Worm (Caenorhabditis elegans) whole organism, L4 larva: Measurements from ENCODE around the gene pgm-2.
A peak's percentile ranks its signal among the peaks of the same experiment; 100 is the strongest.

ENCODE experiments used
- mep-1 ChIP-seq: fragments of 150-350 bp; sonication (generic microtip); optimal IDR thresholded peaks from 3 replicates; lab custom pipeline; 2014; ENCODE audit warnings: missing biosample characterization, missing genetic modification characterization
- pqm-1 ChIP-seq: sonication (generic microtip); optimal IDR thresholded peaks from 2 replicates; lab custom pipeline; 2017; ENCODE audit warnings: missing biosample characterization, missing genetic modification characterization
- unc-130 ChIP-seq: sonication (generic microtip); optimal IDR thresholded peaks from 2 replicates; lab custom pipeline; 2016; ENCODE audit warnings: missing genetic modification reagents, missing genetic modification characterization, missing compliant biosample characterization
- unc-62 ChIP-seq, 3 experiments: fragments of 150-350 bp in 1 of 3; sonication (generic microtip); optimal IDR thresholded peaks in 2 of 3; peaks in 1 of 3; 1 replicate in 1 of 3; 2 replicates in 2 of 3; lab custom pipeline; 2014 to 2017; ENCODE audit warnings: missing biosample characterization in 3 of 3, missing genetic modification characterization in 3 of 3, missing genetic modification reagents in 3 of 3, missing genotype in 1 of 3
- zfp-3 ChIP-seq: fragments of 200-800 bp; sonication (Bioruptor generic); conservative IDR thresholded peaks from 2 replicates; pipeline ENCODE4 v1.3.6; 2022; ENCODE audit warnings: missing genetic modification reagents, missing genetic modification characterization, missing compliant biosample characterization

DNA sequence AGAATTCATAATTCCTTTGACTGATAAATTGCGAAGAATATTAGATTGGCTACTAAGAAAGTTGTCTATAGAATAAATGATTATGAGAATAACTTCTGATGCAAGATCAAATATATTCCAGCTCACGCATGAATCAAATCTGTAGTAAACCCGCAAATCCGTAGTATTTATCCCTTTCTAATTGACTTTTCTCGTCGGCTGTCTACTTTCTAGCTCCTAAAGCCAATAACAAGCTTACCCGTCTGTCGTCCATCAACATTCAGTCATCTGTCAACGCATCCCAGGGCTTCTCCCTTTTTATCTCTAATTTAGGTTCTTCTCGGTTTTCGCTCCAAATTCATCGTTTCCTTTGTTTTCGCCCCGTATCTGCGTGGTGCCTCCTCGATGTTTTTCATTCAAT is 49.7 kb downstream of the pgm-2 start:
- TF ChIP-seq pqm-1 (no peak), mep-1 (tag; lab: Kevin White, UChicago) (no peak), unc-62 (GFP tag; optimal IDR thresholded peaks at IDR 0.05 in 1 of 2; lab: Kevin White, UChicago) (peak in 1 of 2 experiments; percentile 28), unc-62 (tag; optimal IDR thresholded peaks at IDR 0.05; lab: Kevin White, UChicago) (no peak), zfp-3 (GFP tag; lab: Robert Waterston, UW) (no peak), unc-130 (GFP tag; lab: Kevin White, UChicago) (no peak)
